Worm (Caenorhabditis elegans) whole organism, L1 larva: ENCODE results near the gene lgc-42.

Experiments used
- ama-1 ChIP-seq: fragments of 150-350 bp; optimal IDR thresholded peaks from 2 replicates; lab custom pipeline; 2014
- nhr-28 ChIP-seq: fragments of 150-350 bp; optimal IDR thresholded peaks from 2 replicates; lab custom pipeline; 2014; ENCODE audit warnings: missing biosample characterization, missing genetic modification characterization
- nhr-90 ChIP-seq: sonication (generic microtip); optimal IDR thresholded peaks from 2 replicates; lab custom pipeline; 2016; ENCODE audit warnings: mild to moderate bottlenecking, missing genetic modification characterization, missing compliant biosample characterization; ENCODE audit not compliant: poor library complexity
- pag-3 ChIP-seq: sonication (generic microtip); optimal IDR thresholded peaks from 2 replicates; lab custom pipeline; 2017; ENCODE audit warnings: missing genetic modification characterization, mild to moderate bottlenecking, missing compliant biosample characterization, antibody characterized with exemption, borderline replicate concordance; ENCODE audit not compliant: insufficient read depth

ce11 chrIII:2047907-2048306 lies 50.2 kb downstream of the lgc-42 start, which contains the start of gene dpy-1:
- TF ChIP-seq nhr-28 (tag; lab: Kevin White, UChicago) (no peak), ama-1 (lab: Kevin White, UChicago) (no peak), nhr-90 (tag; lab: Kevin White, UChicago) (no peak), pag-3 (no peak)
